Fruit fly (Drosophila melanogaster): Measurements from ENCODE around the gene Polr2C.
A peak's percentile ranks its signal among the peaks of the same experiment; 100 is the strongest.

The Polr2C gene

dm6 chr2L:13838647-13839390 is 5.7 kb downstream of the Polr2C start (continued):
- TF ChIP-seq usp (GFP tag; optimal IDR thresholded peaks at IDR 0.05) (no peak), phol (tag; optimal IDR thresholded peaks at IDR 0.05) (no peak), dysf (GFP tag; IDR thresholded peaks at IDR 0.05) (peak; percentile 57; the same call in 1 of the 3 replicates), CG30020 (tag; optimal IDR thresholded peaks at IDR 0.05) (no peak), MBD-R2 (GFP tag; IDR thresholded peaks at IDR 0.05) (no peak), stc (GFP tag; IDR thresholded peaks at IDR 0.05) (0 out of 2 replicates have a peak, but pooled peaks have one; percentile 18), ems (GFP tag; optimal IDR thresholded peaks at IDR 0.05) (peak; percentile 13), CG31224 (GFP tag; IDR thresholded peaks at IDR 0.05) (no peak), CG13894 (tag; optimal IDR thresholded peaks at IDR 0.05) (peak; percentile 54), NfI (GFP tag; optimal IDR thresholded peaks at IDR 0.05) (no peak), bsh (GFP tag; optimal IDR thresholded peaks at IDR 0.05) (peak in 1 of 2 experiments; percentile 31), CG30403 (GFP tag; optimal IDR thresholded peaks at IDR 0.05) (peak; percentile 12), ken (GFP tag; IDR thresholded peaks at IDR 0.05) (0 out of 3 replicates have a peak, but pooled peaks have one; percentile 6), HLHmδ (GFP tag; optimal IDR thresholded peaks at IDR 0.05) (peak; percentile 33), pum (GFP tag; optimal IDR thresholded peaks at IDR 0.05) (no peak), CG15011 (GFP tag; optimal IDR thresholded peaks at IDR 0.05) (no peak), exex (tag; optimal IDR thresholded peaks at IDR 0.05) (peak; percentile 82), CG4360 (GFP tag; IDR thresholded peaks at IDR 0.05) (peak; percentile 78), CG13123 (GFP tag; optimal IDR thresholded peaks at IDR 0.05) (no peak), Atf-2 (GFP tag; optimal IDR thresholded peaks at IDR 0.05) (no peak), CG34376 (GFP tag; optimal IDR thresholded peaks at IDR 0.05) (no peak), Ptx1 (GFP tag; IDR thresholded peaks at IDR 0.05) (no peak), CG2678 (tag; optimal IDR thresholded peaks at IDR 0.05) (peak; percentile 66), CG2120 (GFP tag; optimal IDR thresholded peaks at IDR 0.05) (peak; percentile 35), schlank (tag; optimal IDR thresholded peaks at IDR 0.05) (peak; percentile 11), rib (GFP tag; IDR thresholded peaks at IDR 0.05) (no peak), CG5180 (GFP tag; optimal IDR thresholded peaks at IDR 0.05) (no peak), salm (tag; optimal IDR thresholded peaks at IDR 0.05) (peak; percentile 22), wor (GFP tag; IDR thresholded peaks at IDR 0.05) (no peak), CG12155 (GFP tag; optimal IDR thresholded peaks at IDR 0.05) (no peak), kni (GFP tag; optimal IDR thresholded peaks at IDR 0.05) (no peak), slbo (GFP tag; IDR thresholded peaks at IDR 0.05) (peak; percentile 32; the same call in 1 of the 2 replicates), otp (GFP tag; IDR thresholded peaks at IDR 0.05) (peak; percentile 5; the same call in 1 of the 3 replicates), Rfx (GFP tag; IDR thresholded peaks at IDR 0.05) (peak; percentile 36), gsb-n (tag; optimal IDR thresholded peaks at IDR 0.05) (peak; percentile 33), kah (GFP tag; optimal IDR thresholded peaks at IDR 0.05) (no peak), HmgZ (tag; optimal IDR thresholded peaks at IDR 0.05) (no peak), fru (optimal IDR thresholded peaks at IDR 0.05) (no peak), Usf (GFP tag; optimal IDR thresholded peaks at IDR 0.05) (no peak), tll (GFP tag; optimal IDR thresholded peaks at IDR 0.05) (peak in 1 of 2 experiments; percentile 35), CG6765 (GFP tag; optimal IDR thresholded peaks at IDR 0.05) (no peak), mam (GFP tag; optimal IDR thresholded peaks at IDR 0.05) (peak; percentile 35), NK7.1 (GFP tag; optimal IDR thresholded peaks at IDR 0.05) (peak; percentile 4), Fer3 (tag; optimal IDR thresholded peaks at IDR 0.05) (peak; percentile 8), CG12942 (GFP tag; optimal IDR thresholded peaks at IDR 0.05) (peak; percentile 33), Mes4 (GFP tag; optimal IDR thresholded peaks at IDR 0.05) (peak; percentile 16), CG3281 (GFP tag; optimal IDR thresholded peaks at IDR 0.05) (peak; percentile 25), CG12659 (GFP tag; optimal IDR thresholded peaks at IDR 0.05) (peak; percentile 24), Ets97D (GFP tag; optimal IDR thresholded peaks at IDR 0.05) (no peak), CG15696 (tag; optimal IDR thresholded peaks at IDR 0.05) (peak; percentile 46)

Measured in whole organism, embryonic.